Fruit fly (Drosophila melanogaster) whole organism, embryonic: Measurements from ENCODE around the gene Tom40.
A peak's percentile ranks its signal among the peaks of the same experiment; 100 is the strongest.

Experiments used
- BEAF-32 ChIP-seq: fragments of 200-800 bp; sonication (Bioruptor generic); optimal IDR thresholded peaks from 3 replicates; lab custom pipeline; 2017; ENCODE audit warnings: missing biosample characterization, missing genetic modification characterization, mild to moderate bottlenecking, moderate library complexity, missing genetic modification reagents
- CG10209 ChIP-seq: fragments of 200-800 bp; sonication (Bioruptor generic); optimal IDR thresholded peaks from 3 replicates; lab custom pipeline; 2017; ENCODE audit warnings: missing biosample characterization, mild to moderate bottlenecking, missing genetic modification characterization, missing genetic modification reagents
- CG10267 ChIP-seq: fragments of 200-800 bp; sonication (Bioruptor generic); optimal IDR thresholded peaks from 2 replicates; lab custom pipeline; 2018; ENCODE audit warnings: missing biosample characterization, mild to moderate bottlenecking, missing genetic modification characterization, moderate library complexity
- CG10366 ChIP-seq: fragments of 200-800 bp; sonication (Bioruptor generic); IDR thresholded peaks from 2 replicates; pipeline ENCODE4 v1.3.6; 2022; ENCODE audit warnings: missing biosample characterization, missing genetic modification characterization
- CG10654 ChIP-seq: fragments of 200-800 bp; sonication (Bioruptor generic); optimal IDR thresholded peaks from 2 replicates; lab custom pipeline; 2016; ENCODE audit warnings: missing biosample characterization, missing genetic modification characterization
- CG11085 ChIP-seq: fragments of 200-800 bp; sonication (Bioruptor generic); IDR thresholded peaks from 2 replicates; pipeline ENCODE4 v1.3.6; 2022; ENCODE audit warnings: missing biosample characterization, missing genetic modification characterization
- CG12104 ChIP-seq: fragments of 200-800 bp; sonication (Bioruptor generic); optimal IDR thresholded peaks from 3 replicates; lab custom pipeline; 2016; ENCODE audit warnings: missing biosample characterization, missing genetic modification characterization
- CG12219 ChIP-seq: fragments of 200-800 bp; sonication (Bioruptor generic); optimal IDR thresholded peaks from 3 replicates; lab custom pipeline; 2018; ENCODE audit warnings: missing biosample characterization, mild to moderate bottlenecking, missing genetic modification characterization
- CG12942 ChIP-seq: fragments of 200-800 bp; sonication (Bioruptor generic); optimal IDR thresholded peaks from 3 replicates; lab custom pipeline; 2016; ENCODE audit warnings: missing biosample characterization, missing genetic modification characterization
- CG13424 ChIP-seq: fragments of 200-800 bp; sonication (Bioruptor generic); optimal IDR thresholded peaks from 2 replicates; lab custom pipeline; 2019; ENCODE audit warnings: missing biosample characterization, mild to moderate bottlenecking, missing genetic modification characterization, moderate library complexity
- CG14014 ChIP-seq: fragments of 200-800 bp; sonication (Bioruptor generic); IDR thresholded peaks from 2 replicates; pipeline ENCODE4 v1.3.6; 2022; ENCODE audit warnings: missing biosample characterization, missing genetic modification characterization
- CG15011 ChIP-seq: fragments of 200-800 bp; sonication (Bioruptor generic); optimal IDR thresholded peaks from 3 replicates; lab custom pipeline; 2018; ENCODE audit warnings: missing biosample characterization, mild to moderate bottlenecking, missing genetic modification characterization
- CG16779 ChIP-seq: fragments of 200-800 bp; sonication (Bioruptor generic); IDR thresholded peaks from 2 replicates; pipeline ENCODE4 v1.3.6; 2022; ENCODE audit warnings: missing biosample characterization, missing genetic modification characterization
- CG2202 ChIP-seq: fragments of 200-800 bp; sonication (Bioruptor generic); optimal IDR thresholded peaks from 2 replicates; lab custom pipeline; 2018; ENCODE audit warnings: missing biosample characterization, mild to moderate bottlenecking, missing genetic modification characterization
- CG30403 ChIP-seq: fragments of 200-800 bp; sonication (Bioruptor generic); optimal IDR thresholded peaks from 3 replicates; lab custom pipeline; 2016; ENCODE audit warnings: missing biosample characterization, missing genetic modification characterization
- CG31224 ChIP-seq: fragments of 200-800 bp; sonication (Bioruptor generic); IDR thresholded peaks from 2 replicates; pipeline ENCODE4 v1.3.6; 2022; ENCODE audit warnings: missing biosample characterization, missing genetic modification characterization
- CG31388 ChIP-seq: fragments of 200-800 bp; sonication (Bioruptor generic); optimal IDR thresholded peaks from 2 replicates; lab custom pipeline; 2016; ENCODE audit warnings: missing biosample characterization, missing genetic modification characterization
- CG3281 ChIP-seq: fragments of 200-800 bp; sonication (Bioruptor generic); optimal IDR thresholded peaks from 3 replicates; lab custom pipeline; 2017; ENCODE audit warnings: missing biosample characterization, mild to moderate bottlenecking, missing genetic modification characterization
- CG3847 ChIP-seq: fragments of 200-800 bp; sonication (Bioruptor generic); IDR thresholded peaks from 2 replicates; pipeline ENCODE4 v1.3.6; 2022; ENCODE audit warnings: missing biosample characterization, missing genetic modification characterization
- CG42726 ChIP-seq: fragments of 200-800 bp; sonication (Bioruptor generic); IDR thresholded peaks from 2 replicates; pipeline ENCODE4 v1.3.6; 2022; ENCODE audit warnings: missing biosample characterization, missing genetic modification characterization; ENCODE audit not compliant: partially characterized antibody
- CG7745 ChIP-seq: fragments of 200-800 bp; sonication (Bioruptor generic); optimal IDR thresholded peaks from 2 replicates; lab custom pipeline; 2018; ENCODE audit warnings: missing biosample characterization, mild to moderate bottlenecking, missing genetic modification characterization, moderate library complexity
- CG8281 ChIP-seq: fragments of 200-800 bp; sonication (Bioruptor generic); optimal IDR thresholded peaks from 2 replicates; lab custom pipeline; 2018; ENCODE audit warnings: missing biosample characterization, mild to moderate bottlenecking, missing genetic modification characterization, moderate library complexity
- D ChIP-seq, 2 experiments: fragments of 200-800 bp in 1 of 2; fragments of >200 bp in 1 of 2; sonication (Bioruptor generic) in 1 of 2; optimal IDR thresholded peaks; 2 replicates in 1 of 2; 3 replicates in 1 of 2; lab custom pipeline; 2017; ENCODE audit warnings: mild to moderate bottlenecking in 1 of 2, missing biosample characterization in 1 of 2, missing genetic modification characterization in 1 of 2, missing genetic modification reagents in 1 of 2
- Fer2 ChIP-seq: fragments of 200-800 bp; sonication (Bioruptor generic); optimal IDR thresholded peaks from 2 replicates; lab custom pipeline; 2018; ENCODE audit warnings: missing biosample characterization, mild to moderate bottlenecking, missing genetic modification characterization, moderate library complexity
- HLH3B ChIP-seq: fragments of 200-800 bp; sonication (Bioruptor generic); IDR thresholded peaks from 2 replicates; pipeline ENCODE4 v1.3.6; 2022; ENCODE audit warnings: missing biosample characterization, missing genetic modification characterization
- Hr51 ChIP-seq, 2 experiments: fragments of 200-800 bp; sonication (Bioruptor generic); optimal IDR thresholded peaks; 2 replicates in 1 of 2; 3 replicates in 1 of 2; lab custom pipeline; 2016 to 2018; ENCODE audit warnings: missing biosample characterization in 2 of 2, missing genetic modification characterization in 2 of 2, mild to moderate bottlenecking in 1 of 2, moderate library complexity in 1 of 2
- Lhr ChIP-seq: fragments of 200-800 bp; sonication (Bioruptor generic); optimal IDR thresholded peaks from 3 replicates; lab custom pipeline; 2017; ENCODE audit warnings: mild to moderate bottlenecking, missing biosample characterization, missing genetic modification reagents, missing genetic modification characterization
- Med ChIP-seq: fragments of 200-800 bp; sonication (Bioruptor generic); peaks from one replicate; lab custom pipeline; 2016; ENCODE audit warnings: missing biosample characterization, missing genetic modification characterization, mild to moderate bottlenecking, inconsistent platforms, moderate library complexity
- Six4 ChIP-seq: fragments of 200-800 bp; sonication (Bioruptor generic); optimal IDR thresholded peaks from 2 replicates; lab custom pipeline; 2016; ENCODE audit warnings: missing biosample characterization, missing genetic modification characterization
- Sry-β ChIP-seq: fragments of 200-800 bp; sonication (Bioruptor generic); optimal IDR thresholded peaks from 2 replicates; lab custom pipeline; 2018; ENCODE audit warnings: missing biosample characterization, mild to moderate bottlenecking, missing genetic modification characterization, moderate library complexity
- YL-1 ChIP-seq: fragments of 200-800 bp; sonication (Bioruptor generic); optimal IDR thresholded peaks from 3 replicates; lab custom pipeline; 2017; ENCODE audit warnings: missing biosample characterization, mild to moderate bottlenecking, missing genetic modification characterization
- bcd ChIP-seq: fragments of 200-800 bp; sonication (Bioruptor generic); optimal IDR thresholded peaks from 2 replicates; lab custom pipeline; 2017; ENCODE audit warnings: missing biosample characterization, mild to moderate bottlenecking, missing genetic modification characterization
- chif ChIP-seq, 2 experiments: fragments of 200-800 bp; sonication (Bioruptor generic); optimal IDR thresholded peaks; 3 replicates each; lab custom pipeline; 2016; ENCODE audit warnings: missing biosample characterization in 2 of 2, missing genetic modification characterization in 2 of 2
- esg ChIP-seq: fragments of 200-800 bp; sonication (Bioruptor generic); conservative IDR thresholded peaks from 2 replicates; pipeline ENCODE4 v1.3.6; 2022; ENCODE audit warnings: missing biosample characterization, missing genetic modification characterization
- fd102C ChIP-seq: fragments of 200-800 bp; sonication (Bioruptor generic); optimal IDR thresholded peaks from 2 replicates; lab custom pipeline; 2018; ENCODE audit warnings: missing biosample characterization, mild to moderate bottlenecking, missing genetic modification characterization, moderate library complexity
- lola ChIP-seq, 3 experiments: fragments of >200 bp in 2 of 3; fragments of 200-800 bp in 1 of 3; sonication (Bioruptor generic) in 1 of 3; optimal IDR thresholded peaks; 2 replicates each; lab custom pipeline; 2017 to 2019; ENCODE audit warnings: missing biosample characterization in 3 of 3, missing genetic modification characterization in 3 of 3, mild to moderate bottlenecking in 1 of 3, moderate library complexity in 1 of 3
- luna ChIP-seq: fragments of 200-800 bp; sonication (Bioruptor generic); optimal IDR thresholded peaks from 2 replicates; lab custom pipeline; 2016; ENCODE audit warnings: missing biosample characterization, missing genetic modification characterization
- maf-S ChIP-seq: fragments of 200-800 bp; sonication (Bioruptor generic); optimal IDR thresholded peaks from 2 replicates; lab custom pipeline; 2016; ENCODE audit warnings: missing biosample characterization, missing genetic modification characterization
- mam ChIP-seq: fragments of 200-800 bp; sonication (Bioruptor generic); optimal IDR thresholded peaks from 3 replicates; lab custom pipeline; 2016; ENCODE audit warnings: missing biosample characterization, missing genetic modification characterization
- pita ChIP-seq: fragments of 200-800 bp; sonication (Bioruptor generic); optimal IDR thresholded peaks from 2 replicates; lab custom pipeline; 2017; ENCODE audit warnings: missing biosample characterization, mild to moderate bottlenecking, missing genetic modification characterization
- rib ChIP-seq: fragments of 200-800 bp; sonication (Bioruptor generic); IDR thresholded peaks from 2 replicates; pipeline ENCODE4 v1.3.6; 2022; ENCODE audit warnings: missing biosample characterization, missing genetic modification characterization
- sob ChIP-seq: fragments of 200-800 bp; sonication (Bioruptor generic); IDR thresholded peaks from 2 replicates; pipeline ENCODE4 v1.3.6; 2022; ENCODE audit warnings: missing biosample characterization, missing genetic modification characterization
- trh ChIP-seq: fragments of 200-800 bp; sonication (Bioruptor generic); optimal IDR thresholded peaks from 2 replicates; lab custom pipeline; 2016; ENCODE audit warnings: missing biosample characterization, missing genetic modification characterization
- unc-4 ChIP-seq: fragments of 200-800 bp; sonication (Bioruptor generic); IDR thresholded peaks from 2 replicates; pipeline ENCODE4 v1.3.6; 2022; ENCODE audit warnings: missing biosample characterization, missing genetic modification characterization; ENCODE audit not compliant: partially characterized antibody
- vvl ChIP-seq: fragments of 200-800 bp; sonication (Bioruptor generic); IDR thresholded peaks from 2 replicates; pipeline ENCODE4 v1.3.6; 2022; ENCODE audit warnings: missing biosample characterization, missing genetic modification characterization
- wek ChIP-seq: fragments of 200-800 bp; sonication (Bioruptor generic); optimal IDR thresholded peaks from 3 replicates; lab custom pipeline; 2018; ENCODE audit warnings: missing biosample characterization, mild to moderate bottlenecking, missing genetic modification characterization, moderate library complexity
- zen2 ChIP-seq: fragments of 200-800 bp; sonication (Bioruptor generic); IDR thresholded peaks from 3 replicates; pipeline ENCODE4 v1.3.6; 2022; ENCODE audit warnings: missing biosample characterization, missing genetic modification characterization; ENCODE audit not compliant: partially characterized antibody

Tom40 gene

DNA sequence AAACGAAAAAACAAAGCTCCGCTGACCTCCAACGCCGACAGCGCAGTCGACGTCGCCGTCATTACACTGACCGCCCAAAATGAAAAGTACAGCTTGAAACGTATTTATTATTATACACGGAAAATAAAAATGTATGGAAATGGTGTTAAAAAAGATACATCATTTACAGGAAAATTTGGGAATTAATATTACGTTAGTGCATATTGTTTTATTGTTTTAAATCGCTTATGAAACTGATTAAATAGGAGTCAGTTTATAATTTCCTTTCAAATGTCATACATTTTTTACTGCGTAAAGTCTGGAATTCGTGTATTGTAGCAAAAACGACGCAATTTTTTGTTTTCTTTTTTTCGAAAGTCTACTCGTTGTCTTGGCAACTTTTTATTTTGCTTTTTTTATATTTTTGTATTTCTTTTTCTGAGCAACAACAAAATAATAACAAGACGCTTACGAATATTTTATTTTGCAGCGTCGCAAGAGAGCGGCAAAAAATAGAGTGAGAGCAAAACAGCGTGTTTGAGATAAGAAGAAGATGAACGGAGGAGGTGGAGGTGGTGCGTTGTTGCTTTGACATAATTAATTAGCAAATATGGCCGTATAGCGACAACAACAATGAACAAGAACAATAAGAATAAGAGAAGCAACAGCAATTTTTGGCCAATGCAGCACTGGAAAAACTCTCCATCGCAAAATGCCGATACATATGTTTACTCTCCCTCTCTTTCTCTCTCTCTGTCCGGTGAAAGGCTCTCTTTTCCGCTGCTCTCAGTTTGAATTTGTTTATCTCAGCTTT is 44.5 kb upstream of the Tom40 start (continued):
- TF ChIP-seq CG7745 (tag; lab: Kevin White, UChicago) (no peak), mam (GFP tag; lab: Kevin White, UChicago) (peak; percentile 72), CG16779 (0 out of 2 replicates have a peak, but pooled peaks have one; percentile 17), sob (GFP tag; lab: Robert Waterston, UW) (peak; percentile 34; the same call in 1 of the 2 replicates), CG11085 (GFP tag; lab: Robert Waterston, UW) (no peak), CG12942 (GFP tag; lab: Kevin White, UChicago) (peak; percentile 51), CG12219 (GFP tag; lab: Kevin White, UChicago) (peak; percentile 31), BEAF-32 (GFP tag; lab: Kevin White, UChicago) (no peak), CG31388 (GFP tag; lab: Kevin White, UChicago) (no peak), trh (GFP tag; lab: Kevin White, UChicago) (peak; percentile 22), maf-S (peak; percentile 58), CG3847 (GFP tag; lab: Robert Waterston, UW) (peak; percentile 48), CG10654 (GFP tag; lab: Kevin White, UChicago) (peak; percentile 39), CG30403 (GFP tag; lab: Kevin White, UChicago) (peak; percentile 84), Fer2 (tag; lab: Kevin White, UChicago) (peak; percentile 56), rib (GFP tag; lab: Robert Waterston, UW) (no peak), CG12104 (peak; percentile 76), CG42726 (GFP tag; lab: Robert Waterston, UW) (no peak), lola (GFP tag; optimal IDR thresholded peaks at IDR 0.05; lab: Kevin White, UChicago) (peak in 1 of 3 experiments; percentile 27), CG10366 (GFP tag; lab: Robert Waterston, UW) (peak; percentile 39), CG13424 (tag; lab: Kevin White, UChicago) (peak; percentile 78), CG10209 (peak; percentile 75), D (optimal IDR thresholded peaks at IDR 0.05; lab: Kevin White, UChicago) (no peak), D (GFP tag; optimal IDR thresholded peaks at IDR 0.05; lab: Kevin White, UChicago) (peak; percentile 33), HLH3B (GFP tag; lab: Robert Waterston, UW) (peak; percentile 50; the same call in 1 of the 2 replicates), esg (GFP tag; lab: Robert Waterston, UW) (peak; percentile 73), Med (peak; percentile 92), Hr51 (GFP tag; optimal IDR thresholded peaks at IDR 0.05; lab: Kevin White, UChicago) (peak; percentile 51 to 84), CG31224 (peak; percentile 36; the same call in 1 of the 2 replicates), luna (peak; percentile 41), YL-1 (GFP tag; lab: Kevin White, UChicago) (no peak), unc-4 (0 out of 2 replicates have a peak, but pooled peaks have one; percentile 13), Lhr (GFP tag; lab: Kevin White, UChicago) (no peak), bcd (GFP tag; lab: Kevin White, UChicago) (peak; percentile 71), Six4 (peak; percentile 13), chif (GFP tag; optimal IDR thresholded peaks at IDR 0.05; lab: Kevin White, UChicago) (peak; percentile 60), CG8281 (tag; lab: Kevin White, UChicago) (peak; percentile 10), CG14014 (peak; percentile 73), pita (no peak), CG15011 (GFP tag; lab: Kevin White, UChicago) (peak; percentile 32), zen2 (GFP tag; lab: Robert Waterston, UW) (no peak), CG2202 (no peak), fd102C (no peak), Sry-β (GFP tag; lab: Kevin White, UChicago) (no peak), CG10267 (peak; percentile 57), wek (no peak), CG3281 (GFP tag; lab: Kevin White, UChicago) (peak; percentile 87), vvl (peak; percentile 73)
